Worm (Caenorhabditis elegans) whole organism, mixed stage, embryonic: ENCODE results near the gene pigw-1.

ENCODE experiments used
- M03D4.4 ChIP-seq: sonication (generic microtip); optimal IDR thresholded peaks from 2 replicates; lab custom pipeline; 2017; ENCODE audit warnings: mild to moderate bottlenecking, missing genetic modification characterization, missing compliant biosample characterization
- bed-3 ChIP-seq: fragments of 200-800 bp; sonication (Bioruptor generic); optimal IDR thresholded peaks from 3 replicates; lab custom pipeline; 2018; ENCODE audit warnings: mild to moderate bottlenecking, missing genetic modification characterization, moderate library complexity, missing compliant biosample characterization
- blmp-1 ChIP-seq: fragments of 150-350 bp; optimal IDR thresholded peaks from 2 replicates; lab custom pipeline; 2014; ENCODE audit warnings: missing biosample characterization, missing genetic modification characterization
- ceh-39 ChIP-seq: fragments of 150-350 bp; optimal IDR thresholded peaks from 2 replicates; lab custom pipeline; 2014; ENCODE audit warnings: missing biosample characterization, missing genetic modification characterization
- ceh-43 ChIP-seq: fragments of 200-800 bp; sonication (Bioruptor generic); optimal IDR thresholded peaks from 2 replicates; lab custom pipeline; 2018; ENCODE audit warnings: mild to moderate bottlenecking, missing genetic modification characterization, moderate library complexity, missing compliant biosample characterization
- ceh-83 ChIP-seq: fragments of 200-800 bp; sonication (Bioruptor generic); optimal IDR thresholded peaks from 2 replicates; lab custom pipeline; 2018; ENCODE audit warnings: mild to moderate bottlenecking, missing genetic modification characterization, missing compliant biosample characterization
- ces-1 ChIP-seq: fragments of 150-350 bp; optimal IDR thresholded peaks from 2 replicates; lab custom pipeline; 2014; ENCODE audit warnings: missing biosample characterization, missing genetic modification reagents, missing genetic modification characterization
- cnd-1 ChIP-seq: fragments of 200-800 bp; sonication (Bioruptor generic); optimal IDR thresholded peaks from 2 replicates; lab custom pipeline; 2018; ENCODE audit warnings: mild to moderate bottlenecking, missing genetic modification characterization, missing compliant biosample characterization
- drap-1 ChIP-seq: fragments of 200-800 bp; sonication (Bioruptor generic); optimal IDR thresholded peaks from 3 replicates; lab custom pipeline; 2018; ENCODE audit warnings: mild to moderate bottlenecking, missing genetic modification characterization, missing compliant biosample characterization
- elt-1 ChIP-seq: sonication (generic microtip); optimal IDR thresholded peaks from 2 replicates; lab custom pipeline; 2017; ENCODE audit warnings: missing genetic modification characterization, mild to moderate bottlenecking, missing compliant biosample characterization, antibody characterized with exemption, moderate library complexity, borderline replicate concordance; ENCODE audit not compliant: insufficient read depth
- elt-3 ChIP-seq: fragments of 150-350 bp; optimal IDR thresholded peaks from 2 replicates; lab custom pipeline; 2014; ENCODE audit warnings: missing biosample characterization, missing genetic modification characterization
- flh-1 ChIP-seq: fragments of 200-800 bp; sonication (Bioruptor generic); optimal IDR thresholded peaks from 2 replicates; lab custom pipeline; 2018; ENCODE audit warnings: mild to moderate bottlenecking, missing genetic modification characterization, moderate library complexity, missing compliant biosample characterization
- ham-2 ChIP-seq: fragments of 200-800 bp; sonication (Bioruptor generic); optimal IDR thresholded peaks from 2 replicates; lab custom pipeline; 2018; ENCODE audit warnings: mild to moderate bottlenecking, missing genetic modification characterization, missing compliant biosample characterization
- hlh-1 ChIP-seq: fragments of 150-350 bp; optimal IDR thresholded peaks from 2 replicates; lab custom pipeline; 2014; ENCODE audit warnings: missing biosample characterization, missing genetic modification reagents, missing genetic modification characterization
- lin-13 ChIP-seq: fragments of 150-350 bp; optimal IDR thresholded peaks from 2 replicates; lab custom pipeline; 2014; ENCODE audit warnings: missing biosample characterization, missing genetic modification characterization
- lin-32 ChIP-seq: fragments of 200-800 bp; sonication (Bioruptor generic); optimal IDR thresholded peaks from 2 replicates; lab custom pipeline; 2018; ENCODE audit warnings: mild to moderate bottlenecking, missing genetic modification characterization, missing compliant biosample characterization
- lsy-2 ChIP-seq: fragments of 150-350 bp; optimal IDR thresholded peaks from 2 replicates; lab custom pipeline; 2014; ENCODE audit warnings: missing biosample characterization, missing genetic modification characterization
- mab-5 ChIP-seq: fragments of 150-350 bp; optimal IDR thresholded peaks from 2 replicates; lab custom pipeline; 2014; ENCODE audit warnings: missing biosample characterization, missing genetic modification characterization
- mep-1 ChIP-seq: fragments of 150-350 bp; optimal IDR thresholded peaks from 2 replicates; lab custom pipeline; 2017; ENCODE audit warnings: missing biosample characterization, missing genetic modification reagents, missing genetic modification characterization, inconsistent platforms
- mls-2 ChIP-seq: sonication (generic microtip); optimal IDR thresholded peaks from 2 replicates; lab custom pipeline; 2016; ENCODE audit warnings: mild to moderate bottlenecking, missing genetic modification characterization, moderate library complexity, missing compliant biosample characterization
- nhr-12 ChIP-seq: fragments of 150-350 bp; optimal IDR thresholded peaks from 2 replicates; lab custom pipeline; 2014; ENCODE audit warnings: missing biosample characterization, missing genetic modification characterization
- nhr-237 ChIP-seq: fragments of 150-350 bp; optimal IDR thresholded peaks from 2 replicates; lab custom pipeline; 2014; ENCODE audit warnings: missing biosample characterization, missing genetic modification characterization
- nhr-28 ChIP-seq: fragments of 150-350 bp; optimal IDR thresholded peaks from 2 replicates; lab custom pipeline; 2014; ENCODE audit warnings: missing biosample characterization, missing genetic modification characterization
- nhr-76 ChIP-seq: sonication (generic microtip); optimal IDR thresholded peaks from 2 replicates; lab custom pipeline; 2017; ENCODE audit warnings: missing biosample characterization, missing genetic modification characterization
- pha-4 ChIP-seq: fragments of 150-350 bp; optimal IDR thresholded peaks from 2 replicates; lab custom pipeline; 2018; ENCODE audit warnings: missing biosample characterization, missing genetic modification reagents, missing genetic modification characterization
- sem-2 ChIP-seq: fragments of 200-800 bp; sonication (Bioruptor generic); optimal IDR thresholded peaks from 2 replicates; lab custom pipeline; 2018; ENCODE audit warnings: mild to moderate bottlenecking, missing genetic modification characterization, missing compliant biosample characterization
- snpc-4 ChIP-seq: fragments of 150-350 bp; optimal IDR thresholded peaks from 2 replicates; lab custom pipeline; 2014; ENCODE audit warnings: missing biosample characterization, missing genetic modification characterization
- sptf-1 ChIP-seq: sonication (generic microtip); optimal IDR thresholded peaks from 2 replicates; lab custom pipeline; 2017; ENCODE audit warnings: mild to moderate bottlenecking, missing genetic modification characterization, moderate library complexity, missing compliant biosample characterization
- tbx-8 ChIP-seq: fragments of 200-800 bp; sonication (Bioruptor generic); optimal IDR thresholded peaks from 2 replicates; lab custom pipeline; 2018; ENCODE audit warnings: mild to moderate bottlenecking, missing genetic modification characterization, moderate library complexity, missing compliant biosample characterization
- unc-120 ChIP-seq: sonication (generic microtip); optimal IDR thresholded peaks from 2 replicates; lab custom pipeline; 2017; ENCODE audit warnings: missing genetic modification characterization, missing compliant biosample characterization; ENCODE audit not compliant: poor library complexity, severe bottlenecking
- unc-39 ChIP-seq: fragments of 150-350 bp; optimal IDR thresholded peaks from 2 replicates; lab custom pipeline; 2014; ENCODE audit warnings: missing biosample characterization, missing genetic modification characterization
- zip-8 ChIP-seq: fragments of 150-350 bp; optimal IDR thresholded peaks from 2 replicates; lab custom pipeline; 2014; ENCODE audit warnings: missing biosample characterization, missing genetic modification characterization
- ztf-11 ChIP-seq: fragments of 150-350 bp; optimal IDR thresholded peaks from 2 replicates; lab custom pipeline; 2014; ENCODE audit warnings: missing biosample characterization, missing genetic modification characterization

The pigw-1 gene

ce11 chrII:2859873-2860821 lies 24.6 kb downstream of the pigw-1 start:
- TF ChIP-seq snpc-4 (no peak), mab-5 (no peak), sptf-1 (tag; lab: Kevin White, UChicago) (no peak), ces-1 (GFP tag; lab: Kevin White, UChicago) (no peak), pha-4 (tag; lab: Kevin White, UChicago) (no peak), unc-39 (no peak), M03D4.4 (no peak), mls-2 (tag; lab: Kevin White, UChicago) (peak; percentile 51), drap-1 (GFP tag; lab: Kevin White, UChicago) (no peak), ceh-83 (GFP tag; lab: Kevin White, UChicago) (peak; percentile 48), lin-32 (no peak), nhr-76 (no peak), bed-3 (no peak), tbx-8 (GFP tag; lab: Kevin White, UChicago) (no peak), lin-13 (tag; lab: Kevin White, UChicago) (no peak), sem-2 (GFP tag; lab: Kevin White, UChicago) (no peak), hlh-1 (tag; lab: Kevin White, UChicago) (no peak), cnd-1 (peak; percentile 31), ceh-43 (no peak), nhr-237 (tag; lab: Kevin White, UChicago) (no peak), elt-3 (no peak), mep-1 (tag; lab: Kevin White, UChicago) (no peak)

ce11 chrII:2859315-2859714 lies 25.4 kb downstream of the pigw-1 start:
- no peak for TF ChIP-seq ceh-39 (tag; lab: Kevin White, UChicago)
- peak; percentile 32 for TF ChIP-seq ham-2
- TF ChIP-seq zip-8 (tag; lab: Kevin White, UChicago), result no peak
- TF ChIP-seq, all 35 proteins: peak for 1

DNA sequence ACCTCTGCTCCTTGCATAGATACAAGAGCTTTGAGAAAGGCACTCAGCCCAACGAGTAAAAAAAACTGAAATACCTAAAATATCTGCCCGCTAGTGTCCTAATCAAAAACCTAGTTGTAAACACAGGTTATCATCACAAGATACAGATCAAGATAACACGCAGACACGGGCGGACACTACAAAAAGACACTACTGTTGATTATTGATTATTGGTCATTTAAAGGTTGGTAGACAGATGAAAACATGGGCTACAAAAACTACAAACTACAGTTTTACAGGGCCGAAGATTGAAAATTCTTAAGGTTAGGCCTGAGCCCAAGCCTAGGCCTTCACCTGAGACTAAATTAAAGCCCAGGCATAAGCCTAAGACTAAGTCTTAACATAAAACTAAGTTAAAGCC lies 25.9 kb downstream of the pigw-1 start:
- TF ChIP-seq lin-13 (tag; lab: Kevin White, UChicago) (no peak), ztf-11 (tag; lab: Kevin White, UChicago) (no peak), mep-1 (tag; lab: Kevin White, UChicago) (no peak), zip-8 (tag; lab: Kevin White, UChicago) (no peak), nhr-28 (no peak), unc-39 (no peak), lsy-2 (tag; lab: Kevin White, UChicago) (no peak), cnd-1 (no peak), bed-3 (no peak), ceh-83 (GFP tag; lab: Kevin White, UChicago) (no peak), nhr-76 (no peak), pha-4 (tag; lab: Kevin White, UChicago) (no peak), elt-3 (no peak), unc-120 (tag; lab: Kevin White, UChicago) (no peak)

ce11 chrII:2857559-2857958 lies 27.2 kb downstream of the pigw-1 start:
- TF ChIP-seq elt-1 (tag; lab: Kevin White, UChicago) (peak; percentile 49), pha-4 (tag; lab: Kevin White, UChicago) (no peak)
- TF ChIP-seq, all 35 proteins: peak for 1

DNA sequence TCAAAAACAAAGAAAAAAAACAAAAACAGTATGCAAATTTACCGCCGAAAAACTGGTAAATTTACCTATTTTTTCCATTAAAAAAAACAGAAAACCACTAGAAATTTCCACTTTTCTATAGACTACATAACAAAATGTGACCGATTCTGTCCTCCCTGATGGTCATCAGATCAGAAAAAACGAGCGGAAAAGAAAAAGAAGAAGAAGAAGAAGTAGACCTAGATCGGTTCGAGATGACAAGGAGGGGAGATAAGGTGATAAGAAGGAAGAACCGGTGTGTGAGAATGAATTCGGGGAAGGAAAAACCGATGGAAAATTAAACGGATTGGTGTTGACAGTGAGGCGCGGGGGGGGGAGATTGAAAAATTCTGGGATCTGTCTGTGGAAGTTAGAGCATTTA lies 28.6 kb downstream of the pigw-1 start:
- TF ChIP-seq nhr-28 (no peak), elt-1 (tag; lab: Kevin White, UChicago) (no peak), snpc-4 (no peak), ceh-39 (tag; lab: Kevin White, UChicago) (no peak), tbx-8 (GFP tag; lab: Kevin White, UChicago) (no peak), blmp-1 (tag; lab: Kevin White, UChicago) (no peak), mls-2 (tag; lab: Kevin White, UChicago) (no peak), nhr-12 (tag; lab: Kevin White, UChicago) (no peak), sem-2 (GFP tag; lab: Kevin White, UChicago) (no peak), ceh-83 (GFP tag; lab: Kevin White, UChicago) (no peak), drap-1 (GFP tag; lab: Kevin White, UChicago) (no peak), nhr-237 (tag; lab: Kevin White, UChicago) (no peak), lsy-2 (tag; lab: Kevin White, UChicago) (no peak), ham-2 (no peak), cnd-1 (no peak), M03D4.4 (no peak), zip-8 (tag; lab: Kevin White, UChicago) (no peak), flh-1 (no peak), nhr-76 (no peak)
- TF ChIP-seq, all 35 proteins: peak for 0
